Fruit fly (Drosophila melanogaster): ENCODE data around the gene trol.

DNA sequence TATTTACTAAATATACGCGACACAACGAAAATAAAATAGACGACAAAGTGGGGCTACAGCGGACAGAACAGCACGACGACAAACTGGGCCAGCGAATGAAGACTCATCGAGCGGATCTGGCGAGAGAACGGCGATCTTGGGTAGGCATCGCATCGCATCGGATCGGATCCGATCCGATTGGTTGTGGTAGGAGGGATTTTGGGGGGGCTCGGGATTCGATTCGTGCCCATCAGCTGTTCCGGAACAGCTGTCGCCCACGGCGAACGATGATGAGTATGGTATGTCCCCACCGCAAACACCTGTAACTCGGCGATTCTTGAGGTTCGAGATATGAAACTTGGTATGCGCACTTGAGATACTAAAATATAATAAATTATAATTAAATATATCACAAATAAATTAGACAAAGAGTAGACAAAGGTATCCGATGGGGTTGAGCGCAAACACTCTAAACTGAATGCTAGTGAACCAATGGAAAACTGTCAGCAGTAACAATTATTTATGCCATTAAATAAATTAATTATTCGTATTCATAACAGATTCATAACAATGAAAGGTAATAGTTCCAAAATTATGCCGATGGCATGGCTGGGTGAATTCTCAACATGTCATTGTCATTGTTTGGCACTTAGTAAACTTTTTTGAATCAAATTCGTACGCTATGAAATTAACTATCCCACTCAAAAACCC lies 35.2 kb upstream of the trol start, which contains the start of the genes Vha36-3 and AANATL7:
- TF ChIP-seq dm (GFP tag; optimal IDR thresholded peaks at IDR 0.05) (no peak), Usf (GFP tag; optimal IDR thresholded peaks at IDR 0.05) (no peak), CG4282 (GFP tag; optimal IDR thresholded peaks at IDR 0.05) (no peak), CG11247 (GFP tag; IDR thresholded peaks at IDR 0.05) (no peak), CG3281 (GFP tag; optimal IDR thresholded peaks at IDR 0.05) (no peak), schlank (tag; optimal IDR thresholded peaks at IDR 0.05) (no peak), ase (GFP tag; IDR thresholded peaks at IDR 0.05) (no peak), CG7963 (GFP tag; IDR thresholded peaks at IDR 0.05; ENCODE audit: partially characterized antibody) (no peak), CG8924 (tag; optimal IDR thresholded peaks at IDR 0.05) (no peak), CG8388 (GFP tag; optimal IDR thresholded peaks at IDR 0.05) (no peak), Rx (GFP tag; IDR thresholded peaks at IDR 0.05) (no peak)
